Comparison of ENCODE assay signal across 4 fruit fly cellular contexts in genomic region chrX:3047691-3048090, dm6.
TF ChIP-seq lines count a peak whose summit lies in the region.

No protein-coding gene starts in this region.

- TF ChIP-seq CTCF in whole organism, embryonic (GFP tag; optimal IDR thresholded peaks at IDR 0.05; lab: Kevin White, UChicago) = no peak

TF ChIP-seq in whole organism, embryonic, 481 proteins besides CTCF, POLR2A, EP300 and RAD21 (continues in another document):
- TF ChIP-seq otp (GFP tag; IDR thresholded peaks at IDR 0.05; lab: Robert Waterston, UW) = 0 out of 3 replicates have a peak, but pooled peaks have one; percentile 22
- no peak for TF ChIP-seq Sin3A (optimal IDR thresholded peaks at IDR 0.05; lab: Kevin White, UChicago)
- no peak for TF ChIP-seq slbo (GFP tag; IDR thresholded peaks at IDR 0.05; lab: Robert Waterston, UW)
- no peak for TF ChIP-seq Hmr (GFP tag; optimal IDR thresholded peaks at IDR 0.05; lab: Kevin White, UChicago)
- no peak for TF ChIP-seq cato (GFP tag; optimal IDR thresholded peaks at IDR 0.05; lab: Kevin White, UChicago; ENCODE audit: borderline replicate concordance)
- TF ChIP-seq CG9727 (GFP tag; optimal IDR thresholded peaks at IDR 0.05; lab: Kevin White, UChicago) = no peak
- no peak for TF ChIP-seq Nf-YB (GFP tag; optimal IDR thresholded peaks at IDR 0.05; lab: Kevin White, UChicago)
- TF ChIP-seq NC2β (GFP tag; optimal IDR thresholded peaks at IDR 0.05; lab: Kevin White, UChicago) = no peak
- TF ChIP-seq Antp (GFP tag; optimal IDR thresholded peaks at IDR 0.05; lab: Kevin White, UChicago) = no peak
- TF ChIP-seq CG6689 (GFP tag; IDR thresholded peaks at IDR 0.05; lab: Robert Waterston, UW) = no peak
- TF ChIP-seq CG13296 (GFP tag; optimal IDR thresholded peaks at IDR 0.05; lab: Kevin White, UChicago) = no peak
- no peak for TF ChIP-seq CG16815 (GFP tag; optimal IDR thresholded peaks at IDR 0.05; lab: Kevin White, UChicago)
- no peak for TF ChIP-seq CG12942 (GFP tag; optimal IDR thresholded peaks at IDR 0.05; lab: Kevin White, UChicago)
- TF ChIP-seq h (optimal IDR thresholded peaks at IDR 0.05; lab: Kevin White, UChicago) = no peak
- no peak for TF ChIP-seq CG17802 (tag; optimal IDR thresholded peaks at IDR 0.05; lab: Kevin White, UChicago)
- TF ChIP-seq lov (optimal IDR thresholded peaks at IDR 0.05; lab: Kevin White, UChicago) = no peak
- TF ChIP-seq lov (GFP tag; IDR thresholded peaks at IDR 0.05; lab: Robert Waterston, UW) = no peak
- no peak for TF ChIP-seq Spps (tag; optimal IDR thresholded peaks at IDR 0.05; lab: Kevin White, UChicago)
- no peak for TF ChIP-seq CG6765 (GFP tag; optimal IDR thresholded peaks at IDR 0.05; lab: Kevin White, UChicago)
- no peak for TF ChIP-seq MTF-1 (GFP tag; optimal IDR thresholded peaks at IDR 0.05; lab: Kevin White, UChicago; ENCODE audit: borderline replicate concordance)
- no peak for TF ChIP-seq Dp (GFP tag; optimal IDR thresholded peaks at IDR 0.05; lab: Kevin White, UChicago)
- peak; percentile 76 for TF ChIP-seq CG11504 (tag; optimal IDR thresholded peaks at IDR 0.05; lab: Kevin White, UChicago)
- TF ChIP-seq CG12744 (GFP tag; optimal IDR thresholded peaks at IDR 0.05; lab: Kevin White, UChicago) = no peak
- TF ChIP-seq Doc2 (GFP tag; IDR thresholded peaks at IDR 0.05; lab: Robert Waterston, UW) = no peak

TF ChIP-seq in whole organism, prepupa, 60 proteins besides CTCF, POLR2A, EP300 and RAD21 (continues in another document):
- TF ChIP-seq Eip75B (GFP tag; optimal IDR thresholded peaks at IDR 0.05; lab: Kevin White, UChicago) = peak; percentile 86
- peak; percentile 84 for TF ChIP-seq CG4318 (GFP tag; optimal IDR thresholded peaks at IDR 0.05; lab: Kevin White, UChicago)
- TF ChIP-seq fkh (GFP tag; optimal IDR thresholded peaks at IDR 0.05; lab: Kevin White, UChicago) = no peak
- peak; percentile 96 for TF ChIP-seq Eip78C (GFP tag; lab: Kevin White, UChicago)
- peak; percentile 13 for TF ChIP-seq CG6854 (GFP tag; optimal IDR thresholded peaks at IDR 0.05; lab: Kevin White, UChicago)
- TF ChIP-seq Smox (GFP tag; optimal IDR thresholded peaks at IDR 0.05; lab: Kevin White, UChicago) = peak; percentile 64
- peak; percentile 76 for TF ChIP-seq CG11762 (GFP tag; optimal IDR thresholded peaks at IDR 0.05; lab: Kevin White, UChicago; ENCODE audit: insufficient read depth)
- TF ChIP-seq Lpt (GFP tag; optimal IDR thresholded peaks at IDR 0.05; lab: Kevin White, UChicago) = peak; percentile 89
- TF ChIP-seq Hr38 (GFP tag; optimal IDR thresholded peaks at IDR 0.05; lab: Kevin White, UChicago) = no peak
- TF ChIP-seq Sox102F (GFP tag; optimal IDR thresholded peaks at IDR 0.05; lab: Kevin White, UChicago) = peak; percentile 69
- TF ChIP-seq Hr39 (GFP tag; optimal IDR thresholded peaks at IDR 0.05; lab: Kevin White, UChicago) = peak; percentile 72
- peak; percentile 88 for TF ChIP-seq CG15336 (GFP tag; IDR thresholded peaks at IDR 0.05; lab: Robert Waterston, UW)
- peak; percentile 72 for TF ChIP-seq spab (GFP tag; optimal IDR thresholded peaks at IDR 0.05; lab: Kevin White, UChicago)
- peak; percentile 91 for TF ChIP-seq CG32006 (GFP tag; optimal IDR thresholded peaks at IDR 0.05; lab: Kevin White, UChicago)
- TF ChIP-seq Met (GFP tag; optimal IDR thresholded peaks at IDR 0.05; lab: Kevin White, UChicago) = peak; percentile 75
- TF ChIP-seq dsx (GFP tag; optimal IDR thresholded peaks at IDR 0.05; lab: Kevin White, UChicago; ENCODE audit: poor library complexity, severe bottlenecking) = peak; percentile 87
- TF ChIP-seq CG1621 (tag; optimal IDR thresholded peaks at IDR 0.05; lab: Kevin White, UChicago) = peak; percentile 83
- peak; percentile 74 to 81 for TF ChIP-seq salr (GFP tag; optimal IDR thresholded peaks at IDR 0.05; lab: Kevin White, UChicago)
- peak; percentile 66 to 81 for TF ChIP-seq ss (GFP tag; optimal IDR thresholded peaks at IDR 0.05; lab: Kevin White, UChicago)
- TF ChIP-seq Sox15 (GFP tag; optimal IDR thresholded peaks at IDR 0.05; lab: Kevin White, UChicago) = peak; percentile 18
- TF ChIP-seq fd59A (GFP tag; optimal IDR thresholded peaks at IDR 0.05; lab: Kevin White, UChicago) = peak; percentile 65
- peak; percentile 78 for TF ChIP-seq Ets96B (tag; optimal IDR thresholded peaks at IDR 0.05; lab: Kevin White, UChicago)
- TF ChIP-seq vri (GFP tag; optimal IDR thresholded peaks at IDR 0.05; lab: Kevin White, UChicago) = peak; percentile 61

TF ChIP-seq in whole organism, pupa, 21 proteins besides CTCF, POLR2A, EP300 and RAD21:
- TF ChIP-seq CG13204 (GFP tag; optimal IDR thresholded peaks at IDR 0.05; lab: Kevin White, UChicago) (peak; percentile 20), CG12605 (GFP tag; IDR thresholded peaks at IDR 0.05; lab: Robert Waterston, UW) (peak; percentile 88), EcR (GFP tag; optimal IDR thresholded peaks at IDR 0.05; lab: Kevin White, UChicago) (no peak), Pif1B (GFP tag; optimal IDR thresholded peaks at IDR 0.05; lab: Kevin White, UChicago) (peak; percentile 81), Snoo (tag; optimal IDR thresholded peaks at IDR 0.05; lab: Kevin White, UChicago) (peak; percentile 51), CG8301 (tag; optimal IDR thresholded peaks at IDR 0.05; lab: Kevin White, UChicago) (peak; percentile 90), Ets98B (GFP tag; IDR thresholded peaks at IDR 0.05; lab: Robert Waterston, UW) (peak; percentile 94), CG4496 (GFP tag; IDR thresholded peaks at IDR 0.05; lab: Robert Waterston, UW) (peak; percentile 97), rn (GFP tag; IDR thresholded peaks at IDR 0.05; lab: Robert Waterston, UW) (peak; percentile 87), CG15710 (tag; optimal IDR thresholded peaks at IDR 0.05; lab: Kevin White, UChicago) (peak; percentile 82), CG8159 (tag; optimal IDR thresholded peaks at IDR 0.05; lab: Kevin White, UChicago) (peak; percentile 80), gl (tag; optimal IDR thresholded peaks at IDR 0.05; lab: Kevin White, UChicago) (peak; percentile 71), CG17806 (tag; optimal IDR thresholded peaks at IDR 0.05; lab: Kevin White, UChicago) (peak; percentile 85), Pif1A (GFP tag; optimal IDR thresholded peaks at IDR 0.05; lab: Kevin White, UChicago) (peak; percentile 86), D1 (tag; optimal IDR thresholded peaks at IDR 0.05; lab: Kevin White, UChicago) (peak; percentile 52), CG10348 (GFP tag; IDR thresholded peaks at IDR 0.05; lab: Robert Waterston, UW) (peak; percentile 67), fd96Ca (GFP tag; IDR thresholded peaks at IDR 0.05; lab: Robert Waterston, UW) (peak; percentile 96), CG14655 (GFP tag; optimal IDR thresholded peaks at IDR 0.05; lab: Kevin White, UChicago) (peak; percentile 92), CG9948 (tag; optimal IDR thresholded peaks at IDR 0.05; lab: Kevin White, UChicago) (peak; percentile 80), CG34367 (tag; optimal IDR thresholded peaks at IDR 0.05; lab: Kevin White, UChicago) (peak; percentile 85), CG32121 (GFP tag; IDR thresholded peaks at IDR 0.05; lab: Robert Waterston, UW) (peak; percentile 93)

TF ChIP-seq in whole organism, wandering third instar larva, 38 proteins besides CTCF, POLR2A, EP300 and RAD21 (continues in another document):
- TF ChIP-seq Hr78 (GFP tag; optimal IDR thresholded peaks at IDR 0.05; lab: Kevin White, UChicago) = no peak
- TF ChIP-seq h (GFP tag; optimal IDR thresholded peaks at IDR 0.05; lab: Kevin White, UChicago) = peak; percentile 67
- TF ChIP-seq tai (GFP tag; optimal IDR thresholded peaks at IDR 0.05; lab: Kevin White, UChicago) = peak; percentile 33
- no peak for TF ChIP-seq usp (GFP tag; optimal IDR thresholded peaks at IDR 0.05; lab: Kevin White, UChicago)
- no peak for TF ChIP-seq CrebA (GFP tag; optimal IDR thresholded peaks at IDR 0.05; lab: Kevin White, UChicago; ENCODE audit: borderline replicate concordance)
- peak; percentile 67 for TF ChIP-seq ey (GFP tag; optimal IDR thresholded peaks at IDR 0.05; lab: Kevin White, UChicago)
- no peak for TF ChIP-seq Mio (GFP tag; optimal IDR thresholded peaks at IDR 0.05; lab: Kevin White, UChicago)
- peak; percentile 49 for TF ChIP-seq psq (GFP tag; optimal IDR thresholded peaks at IDR 0.05; lab: Kevin White, UChicago)
- TF ChIP-seq br (GFP tag; optimal IDR thresholded peaks at IDR 0.05; lab: Kevin White, UChicago) = peak; percentile 53
- no peak for TF ChIP-seq Hr83 (GFP tag; optimal IDR thresholded peaks at IDR 0.05; lab: Kevin White, UChicago; ENCODE audit: poor library complexity, severe bottlenecking)
- no peak for TF ChIP-seq dsf (GFP tag; optimal IDR thresholded peaks at IDR 0.05; lab: Kevin White, UChicago; ENCODE audit: borderline replicate concordance)
- TF ChIP-seq lola (GFP tag; optimal IDR thresholded peaks at IDR 0.05; lab: Kevin White, UChicago) = no peak
- peak; percentile 30 for TF ChIP-seq woc (GFP tag; optimal IDR thresholded peaks at IDR 0.05; lab: Kevin White, UChicago)
- TF ChIP-seq rgr (GFP tag; optimal IDR thresholded peaks at IDR 0.05; lab: Kevin White, UChicago) = peak; percentile 53
- TF ChIP-seq CG9705 (GFP tag; optimal IDR thresholded peaks at IDR 0.05; lab: Kevin White, UChicago) = peak; percentile 2
- no peak for TF ChIP-seq GATAd (GFP tag; optimal IDR thresholded peaks at IDR 0.05; lab: Kevin White, UChicago)
- no peak for TF ChIP-seq Jra (GFP tag; optimal IDR thresholded peaks at IDR 0.05; lab: Kevin White, UChicago)
- no peak for TF ChIP-seq N (GFP tag; optimal IDR thresholded peaks at IDR 0.05; lab: Kevin White, UChicago)
- TF ChIP-seq Abd-B (GFP tag; optimal IDR thresholded peaks at IDR 0.05; lab: Kevin White, UChicago) = no peak
- peak; percentile 15 for TF ChIP-seq CG32264 (GFP tag; optimal IDR thresholded peaks at IDR 0.05; lab: Kevin White, UChicago)
- TF ChIP-seq Dfd (GFP tag; optimal IDR thresholded peaks at IDR 0.05; lab: Kevin White, UChicago) = peak; percentile 21
- peak; percentile 72 for TF ChIP-seq fru (GFP tag; optimal IDR thresholded peaks at IDR 0.05; lab: Kevin White, UChicago)
- peak; percentile 52 for TF ChIP-seq HLH106 (tag; optimal IDR thresholded peaks at IDR 0.05; lab: Kevin White, UChicago)
- no peak for TF ChIP-seq jim (GFP tag; optimal IDR thresholded peaks at IDR 0.05; lab: Kevin White, UChicago)
- no peak for TF ChIP-seq sv (GFP tag; optimal IDR thresholded peaks at IDR 0.05; lab: Kevin White, UChicago)
- TF ChIP-seq sage (GFP tag; optimal IDR thresholded peaks at IDR 0.05; lab: Kevin White, UChicago) = peak; percentile 14
- TF ChIP-seq Rel (GFP tag; optimal IDR thresholded peaks at IDR 0.05; lab: Kevin White, UChicago) = no peak
- TF ChIP-seq Rel (tag; optimal IDR thresholded peaks at IDR 0.05; lab: Kevin White, UChicago) = no peak
- peak; percentile 54 for TF ChIP-seq OdsH (GFP tag; optimal IDR thresholded peaks at IDR 0.05; lab: Kevin White, UChicago)
- TF ChIP-seq Myc (optimal IDR thresholded peaks at IDR 0.05; lab: Kevin White, UChicago) = no peak
- TF ChIP-seq pan (optimal IDR thresholded peaks at IDR 0.05; lab: Kevin White, UChicago) = no peak
- TF ChIP-seq Dif (GFP tag; optimal IDR thresholded peaks at IDR 0.05; lab: Kevin White, UChicago; ENCODE audit: partially characterized antibody) = no peak
- no peak for TF ChIP-seq Vsx2 (GFP tag; optimal IDR thresholded peaks at IDR 0.05; lab: Kevin White, UChicago; ENCODE audit: partially characterized antibody)

Comparison
In these comparisons a context has a peak if more than half of its experiments do, and no peak if none do; other contexts are left out.
1. Of the 7 proteins assayed by ChIP-seq in both whole organism, embryonic and whole organism, prepupa: peak only in whole organism, embryonic: none; only in whole organism, prepupa: CG16779, CG6854, Gug, Hr39 and Lpt; in both: Sox102F; in neither: 1.